Fruit fly (Drosophila melanogaster) whole organism, embryonic: ENCODE data around the gene CG33932.

ENCODE experiments used
- CG12155 ChIP-seq: fragments of 200-800 bp; sonication (Bioruptor generic); optimal IDR thresholded peaks from 3 replicates; lab custom pipeline; 2016; ENCODE audit warnings: missing biosample characterization, missing genetic modification characterization
- CG13296 ChIP-seq: fragments of 200-800 bp; sonication (Bioruptor generic); optimal IDR thresholded peaks from 3 replicates; lab custom pipeline; 2018; ENCODE audit warnings: missing biosample characterization, mild to moderate bottlenecking, missing genetic modification characterization
- CG14965 ChIP-seq: fragments of 200-800 bp; sonication (Bioruptor generic); optimal IDR thresholded peaks from 2 replicates; lab custom pipeline; 2016; ENCODE audit warnings: missing biosample characterization, missing genetic modification characterization, borderline replicate concordance
- CG4328 ChIP-seq: fragments of 200-800 bp; sonication (Bioruptor generic); optimal IDR thresholded peaks from 3 replicates; lab custom pipeline; 2017; ENCODE audit warnings: missing biosample characterization, missing genetic modification reagents, missing genetic modification characterization
- CG4360 ChIP-seq: fragments of 200-800 bp; sonication (Bioruptor generic); IDR thresholded peaks from 2 replicates; pipeline ENCODE4 v1.3.6; 2022; ENCODE audit warnings: missing biosample characterization, missing genetic modification characterization
- CG6654 ChIP-seq: fragments of 200-800 bp; sonication (Bioruptor generic); optimal IDR thresholded peaks from 2 replicates; lab custom pipeline; 2017; ENCODE audit warnings: missing biosample characterization, mild to moderate bottlenecking, missing genetic modification characterization
- CHES-1-like ChIP-seq: fragments of 200-800 bp; sonication (Bioruptor generic); optimal IDR thresholded peaks from 2 replicates; lab custom pipeline; 2016; ENCODE audit warnings: missing biosample characterization, missing genetic modification characterization
- cato ChIP-seq: fragments of 200-800 bp; sonication (Bioruptor generic); optimal IDR thresholded peaks from 2 replicates; lab custom pipeline; 2016; ENCODE audit warnings: missing biosample characterization, missing genetic modification characterization, borderline replicate concordance
- caup ChIP-seq: fragments of 200-800 bp; sonication (Bioruptor generic); optimal IDR thresholded peaks from 3 replicates; lab custom pipeline; 2017; ENCODE audit warnings: missing biosample characterization, mild to moderate bottlenecking, missing genetic modification characterization, moderate library complexity; ENCODE audit not compliant: severe bottlenecking
- pan ChIP-seq, 4 experiments: fragments of >200 bp in 3 of 4; fragments of 200-800 bp in 1 of 4; sonication (Bioruptor generic) in 1 of 4; optimal IDR thresholded peaks in 3 of 4; IDR thresholded peaks in 1 of 4; 2 replicates each; pipeline versions ENCODE4 v1.3.6 to Lab custom; 2017 to 2022; ENCODE audit warnings: missing biosample characterization in 2 of 4, missing genetic modification characterization in 2 of 4, mixed read lengths in 1 of 4
- psq ChIP-seq: fragments of 200-800 bp; sonication (Bioruptor generic); optimal IDR thresholded peaks from 2 replicates; lab custom pipeline; 2017; ENCODE audit warnings: missing biosample characterization, missing genetic modification characterization
- tap ChIP-seq: fragments of 200-800 bp; optimal IDR thresholded peaks from 3 replicates; lab custom pipeline; 2019; ENCODE audit warnings: missing biosample characterization, mild to moderate bottlenecking, missing genetic modification characterization, moderate library complexity
- tup ChIP-seq: fragments of 200-800 bp; sonication (Bioruptor generic); optimal IDR thresholded peaks from 2 replicates; lab custom pipeline; 2016; ENCODE audit warnings: missing biosample characterization, mild to moderate bottlenecking, missing genetic modification characterization, moderate library complexity
- usp ChIP-seq: fragments of >200 bp; optimal IDR thresholded peaks from 2 replicates; lab custom pipeline; 2017; ENCODE audit warnings: missing biosample characterization, missing genetic modification characterization

dm6 chrX:19787921-19788620 is 43.8 kb downstream of the CG33932 start:
- TF ChIP-seq CG12155 (GFP tag; lab: Kevin White, UChicago) (no peak), CG14965 (GFP tag; lab: Kevin White, UChicago) (no peak), cato (no peak), psq (GFP tag; lab: Kevin White, UChicago) (no peak), CG13296 (GFP tag; lab: Kevin White, UChicago) (no peak), pan (optimal IDR thresholded peaks at IDR 0.05; lab: Kevin White, UChicago) (no peak), pan (GFP tag; optimal IDR thresholded peaks at IDR 0.05 in 1 of 2, IDR thresholded peaks at IDR 0.05 in 1 of 2) (no peak), CG4328 (GFP tag; lab: Kevin White, UChicago) (no peak), usp (GFP tag; lab: Kevin White, UChicago) (no peak), caup (no peak), CG4360 (GFP tag; lab: Robert Waterston, UW) (peak; percentile 89), tup (GFP tag; lab: Kevin White, UChicago) (no peak), CHES-1-like (GFP tag; lab: Kevin White, UChicago) (no peak), CG6654 (no peak), tap (tag; lab: Kevin White, UChicago) (no peak)
